Worm (Caenorhabditis elegans): ENCODE data around the gene mex-6.

mex-6 gene

DNA sequence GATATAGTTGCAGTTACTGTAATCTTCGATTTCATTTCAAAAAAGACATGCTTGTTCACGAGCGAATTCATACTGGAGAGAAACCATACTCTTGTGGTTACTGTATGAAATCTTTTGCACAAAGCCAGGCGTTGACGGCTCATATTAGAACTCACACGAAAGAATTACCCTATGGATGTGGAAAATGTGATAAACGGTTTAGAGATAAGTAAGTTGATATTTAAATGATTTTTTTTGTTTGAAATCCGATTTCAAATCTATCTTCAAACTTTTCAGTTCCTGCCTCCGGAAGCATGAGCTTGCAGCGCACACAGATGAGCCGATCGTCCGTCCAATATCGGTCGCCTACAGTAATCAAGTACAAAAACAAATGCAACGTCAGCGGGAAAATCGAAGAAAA, 34.9 kb downstream of the mex-6 start:
- TF ChIP-seq unc-39 (tag; optimal IDR thresholded peaks at IDR 0.05) (no peak), sem-2 (GFP tag; optimal IDR thresholded peaks at IDR 0.05) (no peak), nhr-28 (tag; optimal IDR thresholded peaks at IDR 0.05) (no peak), nhr-12 (tag; optimal IDR thresholded peaks at IDR 0.05) (no peak), zip-8 (tag; optimal IDR thresholded peaks at IDR 0.05) (no peak), nhr-237 (tag; optimal IDR thresholded peaks at IDR 0.05) (no peak), nhr-76 (tag; optimal IDR thresholded peaks at IDR 0.05) (no peak), mls-2 (tag; optimal IDR thresholded peaks at IDR 0.05) (no peak), mep-1 (tag; optimal IDR thresholded peaks at IDR 0.05) (no peak), lsy-2 (tag; optimal IDR thresholded peaks at IDR 0.05) (no peak)

DNA sequence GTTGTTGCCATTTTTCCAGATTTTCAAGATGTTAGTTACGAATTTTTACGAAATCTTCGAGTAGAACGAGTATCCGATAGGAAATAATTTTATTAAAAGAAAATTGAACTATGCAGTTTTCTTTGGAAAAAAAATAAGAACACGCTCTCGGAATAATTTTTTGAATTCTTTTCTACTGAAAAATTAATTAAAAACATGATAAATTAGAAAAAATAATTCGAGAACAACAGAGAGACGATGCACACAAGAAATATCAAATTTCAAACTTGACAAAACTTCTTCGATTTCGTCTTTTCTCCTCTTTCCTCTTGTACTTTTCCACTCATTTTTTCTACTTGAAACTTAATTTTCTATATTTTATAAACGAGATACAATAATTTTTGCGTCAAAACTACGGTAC, 36.0 kb downstream of the mex-6 start, which contains the start of gene F35H8.4:
Gene F35H8.4 (minus strand): TSS at position 101 of the 400 bp plus-strand sequence.
- TF ChIP-seq cnd-1 (tag; optimal IDR thresholded peaks at IDR 0.05) (no peak), nhr-237 (tag; optimal IDR thresholded peaks at IDR 0.05) (no peak), flh-1 (GFP tag; optimal IDR thresholded peaks at IDR 0.05) (no peak), ztf-11 (tag; optimal IDR thresholded peaks at IDR 0.05) (no peak), drap-1 (GFP tag; optimal IDR thresholded peaks at IDR 0.05) (no peak), mep-1 (tag; optimal IDR thresholded peaks at IDR 0.05) (no peak), unc-62 (GFP tag; optimal IDR thresholded peaks at IDR 0.05) (no peak), zip-8 (tag; optimal IDR thresholded peaks at IDR 0.05) (no peak), sptf-1 (tag; optimal IDR thresholded peaks at IDR 0.05) (no peak), nhr-76 (tag; optimal IDR thresholded peaks at IDR 0.05) (no peak), elt-1 (tag; optimal IDR thresholded peaks at IDR 0.05; ENCODE audit: borderline replicate concordance, insufficient read depth) (no peak), M03D4.4 (tag; optimal IDR thresholded peaks at IDR 0.05) (no peak), nhr-28 (tag; optimal IDR thresholded peaks at IDR 0.05) (no peak), ceh-83 (GFP tag; optimal IDR thresholded peaks at IDR 0.05) (no peak), ceh-39 (tag; optimal IDR thresholded peaks at IDR 0.05) (no peak)

DNA sequence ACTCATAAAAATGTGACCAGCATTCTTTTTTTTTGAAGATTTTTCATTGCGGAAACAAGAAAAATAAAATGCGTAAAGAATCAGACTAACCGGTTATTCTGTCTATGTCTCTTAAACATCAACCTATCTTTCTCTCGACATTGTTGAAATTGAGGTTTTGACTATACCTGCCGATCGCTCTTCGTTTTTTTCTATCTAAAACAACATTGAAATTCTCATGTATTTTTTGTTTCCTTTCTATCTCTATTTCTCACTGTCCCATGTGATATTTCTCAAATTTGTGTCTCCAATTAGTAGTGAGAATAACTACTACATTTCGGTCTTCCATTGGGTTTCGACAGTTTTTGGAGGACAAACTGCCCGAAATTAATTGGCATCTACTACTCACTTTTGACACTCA, 36.9 kb downstream of the mex-6 start:
- no peak for TF ChIP-seq ces-1 (GFP tag; optimal IDR thresholded peaks at IDR 0.05)

DNA sequence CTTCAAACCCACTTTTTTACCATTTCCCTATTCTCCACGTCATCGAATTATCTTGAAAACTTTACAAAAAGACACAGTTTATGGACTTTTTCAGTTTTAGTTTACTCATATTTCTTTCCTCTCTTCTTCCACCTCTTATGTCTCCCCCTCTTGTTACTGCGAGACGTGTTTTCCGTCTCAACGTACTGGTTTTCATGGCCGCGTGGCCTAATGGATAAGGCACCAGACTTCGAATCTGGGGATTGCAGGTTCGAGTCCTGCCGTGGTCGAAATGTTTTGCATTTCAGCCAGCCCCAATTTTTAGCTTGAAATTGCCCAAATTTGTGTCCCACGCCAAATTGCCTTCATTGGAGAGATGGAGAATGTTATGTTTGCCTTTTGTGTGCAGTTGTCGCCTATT, 42.1 kb downstream of the mex-6 start:
- no peak for TF ChIP-seq snpc-4 (tag; optimal IDR thresholded peaks at IDR 0.05)
- TF ChIP-seq nhr-237 (tag; optimal IDR thresholded peaks at IDR 0.05): no peak
- TF ChIP-seq unc-62 (GFP tag; optimal IDR thresholded peaks at IDR 0.05): peak; percentile 17
- TF ChIP-seq nhr-12 (tag; optimal IDR thresholded peaks at IDR 0.05): no peak
- TF ChIP-seq mab-5 (tag; optimal IDR thresholded peaks at IDR 0.05): no peak
- TF ChIP-seq ces-1 (GFP tag; optimal IDR thresholded peaks at IDR 0.05): peak; percentile 21
- TF ChIP-seq cnd-1 (tag; optimal IDR thresholded peaks at IDR 0.05): peak; percentile 93
- TF ChIP-seq mls-2 (tag; optimal IDR thresholded peaks at IDR 0.05): peak; percentile 95
- TF ChIP-seq unc-120 (tag; optimal IDR thresholded peaks at IDR 0.05; ENCODE audit: poor library complexity, severe bottlenecking): peak; percentile 84
- TF ChIP-seq tbx-8 (GFP tag; optimal IDR thresholded peaks at IDR 0.05): peak; percentile 85
- TF ChIP-seq pha-4 (tag; optimal IDR thresholded peaks at IDR 0.05): no peak
- TF ChIP-seq flh-1 (GFP tag; optimal IDR thresholded peaks at IDR 0.05): peak; percentile 79
- peak; percentile 90 for TF ChIP-seq sem-2 (GFP tag; optimal IDR thresholded peaks at IDR 0.05)
- peak; percentile 91 for TF ChIP-seq ceh-83 (GFP tag; optimal IDR thresholded peaks at IDR 0.05)
- peak; percentile 75 for TF ChIP-seq ham-2 (GFP tag; optimal IDR thresholded peaks at IDR 0.05)
- peak; percentile 94 for TF ChIP-seq M03D4.4 (tag; optimal IDR thresholded peaks at IDR 0.05)
- TF ChIP-seq mep-1 (tag; optimal IDR thresholded peaks at IDR 0.05): peak; percentile 6
- peak; percentile 95 for TF ChIP-seq sptf-1 (tag; optimal IDR thresholded peaks at IDR 0.05)
- TF ChIP-seq elt-1 (tag; optimal IDR thresholded peaks at IDR 0.05; ENCODE audit: borderline replicate concordance, insufficient read depth): no peak
- peak; percentile 57 for TF ChIP-seq unc-39 (tag; optimal IDR thresholded peaks at IDR 0.05)
- no peak for TF ChIP-seq nhr-2 (tag; optimal IDR thresholded peaks at IDR 0.05)
- peak; percentile 22 for TF ChIP-seq ztf-11 (tag; optimal IDR thresholded peaks at IDR 0.05)
- TF ChIP-seq bed-3 (GFP tag; optimal IDR thresholded peaks at IDR 0.05): peak; percentile 85
- peak; percentile 92 for TF ChIP-seq drap-1 (GFP tag; optimal IDR thresholded peaks at IDR 0.05)
- TF ChIP-seq ceh-43 (GFP tag; optimal IDR thresholded peaks at IDR 0.05): peak; percentile 90
- TF ChIP-seq hlh-1 (tag; optimal IDR thresholded peaks at IDR 0.05): peak; percentile 23
- TF ChIP-seq blmp-1 (tag; optimal IDR thresholded peaks at IDR 0.05): no peak
- TF ChIP-seq lin-32 (GFP tag; optimal IDR thresholded peaks at IDR 0.05): peak; percentile 86

Data from whole organism, mixed stage, embryonic.